Fruit fly (Drosophila melanogaster): Measurements from ENCODE around the gene Polr3D.

Polr3D gene

dm6 chr3L:18114038-18114926, 4.9 kb upstream of the Polr3D start:
- TF ChIP-seq foxo (GFP tag; optimal IDR thresholded peaks at IDR 0.05) (peak in 1 of 2 experiments; percentile 46), fru (GFP tag; optimal IDR thresholded peaks at IDR 0.05) (peak; percentile 22), dl (GFP tag; optimal IDR thresholded peaks at IDR 0.05; ENCODE audit: insufficient read depth in 1 of 2, partially characterized antibody in 2 of 2) (no peak), N (GFP tag; optimal IDR thresholded peaks at IDR 0.05) (no peak), sage (GFP tag; optimal IDR thresholded peaks at IDR 0.05) (no peak), lola (GFP tag; optimal IDR thresholded peaks at IDR 0.05) (no peak), h (GFP tag; optimal IDR thresholded peaks at IDR 0.05) (peak; percentile 61), br (GFP tag; optimal IDR thresholded peaks at IDR 0.05) (peak; percentile 54), HLH106 (tag; optimal IDR thresholded peaks at IDR 0.05) (no peak), Rel (GFP tag; optimal IDR thresholded peaks at IDR 0.05) (no peak), Rel (tag; optimal IDR thresholded peaks at IDR 0.05) (no peak), sv (GFP tag; optimal IDR thresholded peaks at IDR 0.05) (no peak), Mio (GFP tag; optimal IDR thresholded peaks at IDR 0.05) (no peak), usp (GFP tag; optimal IDR thresholded peaks at IDR 0.05) (no peak), brk (GFP tag; optimal IDR thresholded peaks at IDR 0.05) (no peak), Dif (GFP tag; optimal IDR thresholded peaks at IDR 0.05; ENCODE audit: partially characterized antibody) (peak; percentile 14), Hr83 (GFP tag; optimal IDR thresholded peaks at IDR 0.05; ENCODE audit: poor library complexity, severe bottlenecking) (peak; percentile 40), CrebA (GFP tag; optimal IDR thresholded peaks at IDR 0.05; ENCODE audit: borderline replicate concordance) (no peak), CG9705 (GFP tag; optimal IDR thresholded peaks at IDR 0.05) (no peak), Vsx2 (GFP tag; optimal IDR thresholded peaks at IDR 0.05; ENCODE audit: partially characterized antibody) (no peak), Jra (GFP tag; optimal IDR thresholded peaks at IDR 0.05) (peak; percentile 6), dsf (GFP tag; optimal IDR thresholded peaks at IDR 0.05; ENCODE audit: borderline replicate concordance) (no peak), dmrt93B (GFP tag; optimal IDR thresholded peaks at IDR 0.05) (no peak), Dfd (GFP tag; optimal IDR thresholded peaks at IDR 0.05) (no peak), jim (GFP tag; optimal IDR thresholded peaks at IDR 0.05) (no peak), GATAd (GFP tag; optimal IDR thresholded peaks at IDR 0.05) (no peak), tai (GFP tag; optimal IDR thresholded peaks at IDR 0.05) (no peak), Hnf4 (GFP tag; optimal IDR thresholded peaks at IDR 0.05) (peak; percentile 31), OdsH (GFP tag; optimal IDR thresholded peaks at IDR 0.05) (peak; percentile 44)

dm6 chr3L:18112669-18113068, 3.3 kb upstream of the Polr3D start, which contains the start of the genes CG32195 and CG7341:
Gene CG32195 (plus strand): TSS chr3L:18112959.
Gene CG7341 (plus strand): TSS chr3L:18112959.
- no peak for TF ChIP-seq N (GFP tag; optimal IDR thresholded peaks at IDR 0.05)
- peak; percentile 42 for TF ChIP-seq sage (GFP tag; optimal IDR thresholded peaks at IDR 0.05)
- peak in 1 of 2 experiments; percentile 28 for TF ChIP-seq foxo (GFP tag; optimal IDR thresholded peaks at IDR 0.05)

dm6 chr3L:18106021-18106944, 3.1 kb downstream of the Polr3D start, which contains the start of the genes CG13698 and mRpS26:
Gene CG13698 (minus strand): TSS chr3L:18106149.
Gene mRpS26 (plus strand): TSS chr3L:18106579.
- TF ChIP-seq fru (GFP tag; optimal IDR thresholded peaks at IDR 0.05) = peak; percentile 95
- peak; percentile 52 for TF ChIP-seq OdsH (GFP tag; optimal IDR thresholded peaks at IDR 0.05)
- TF ChIP-seq Myc (optimal IDR thresholded peaks at IDR 0.05) = peak; percentile 93
- TF ChIP-seq rgr (GFP tag; optimal IDR thresholded peaks at IDR 0.05) = peak; percentile 67
- no peak for TF ChIP-seq Rel (GFP tag; optimal IDR thresholded peaks at IDR 0.05)
- peak; percentile 6 for TF ChIP-seq Rel (tag; optimal IDR thresholded peaks at IDR 0.05)
- TF ChIP-seq Vsx2 (GFP tag; optimal IDR thresholded peaks at IDR 0.05; ENCODE audit: partially characterized antibody) = no peak
- TF ChIP-seq sage (GFP tag; optimal IDR thresholded peaks at IDR 0.05) = peak; percentile 20
- TF ChIP-seq Jra (GFP tag; optimal IDR thresholded peaks at IDR 0.05) = no peak
- no peak for TF ChIP-seq pan (optimal IDR thresholded peaks at IDR 0.05)
- peak; percentile 61 for TF ChIP-seq woc (GFP tag; optimal IDR thresholded peaks at IDR 0.05)
- peak; percentile 60 for TF ChIP-seq dmrt93B (GFP tag; optimal IDR thresholded peaks at IDR 0.05)
- TF ChIP-seq Hnf4 (GFP tag; optimal IDR thresholded peaks at IDR 0.05) = peak; percentile 41
- no peak for TF ChIP-seq lola (GFP tag; optimal IDR thresholded peaks at IDR 0.05)
- peak; percentile 85 for TF ChIP-seq HLH106 (tag; optimal IDR thresholded peaks at IDR 0.05)
- peak; percentile 58 for TF ChIP-seq h (GFP tag; optimal IDR thresholded peaks at IDR 0.05)
- no peak for TF ChIP-seq Abd-B (GFP tag; optimal IDR thresholded peaks at IDR 0.05)
- peak; percentile 59 for TF ChIP-seq sv (GFP tag; optimal IDR thresholded peaks at IDR 0.05)
- TF ChIP-seq Sp1 (GFP tag; optimal IDR thresholded peaks at IDR 0.05) = peak; percentile 78
- peak; percentile 52 for TF ChIP-seq ey (GFP tag; optimal IDR thresholded peaks at IDR 0.05)
- no peak for TF ChIP-seq CrebA (GFP tag; optimal IDR thresholded peaks at IDR 0.05; ENCODE audit: borderline replicate concordance)
- TF ChIP-seq foxo (GFP tag; optimal IDR thresholded peaks at IDR 0.05) = peak in 1 of 2 experiments; percentile 78
- peak; percentile 57 for TF ChIP-seq Hr83 (GFP tag; optimal IDR thresholded peaks at IDR 0.05; ENCODE audit: poor library complexity, severe bottlenecking)
- TF ChIP-seq psq (GFP tag; optimal IDR thresholded peaks at IDR 0.05) = peak; percentile 57
- TF ChIP-seq br (GFP tag; optimal IDR thresholded peaks at IDR 0.05) = peak; percentile 58
- peak; percentile 74 for TF ChIP-seq CG9705 (GFP tag; optimal IDR thresholded peaks at IDR 0.05)
- peak; percentile 8 for TF ChIP-seq GATAd (GFP tag; optimal IDR thresholded peaks at IDR 0.05)
- peak; percentile 37 for TF ChIP-seq Dif (GFP tag; optimal IDR thresholded peaks at IDR 0.05; ENCODE audit: partially characterized antibody)

Data from whole organism, wandering third instar larva.